Fruit fly (Drosophila melanogaster) whole organism, wandering third instar larva: ENCODE results near the gene CG11693.

Source experiments
- Abd-B ChIP-seq: fragments of >200 bp; optimal IDR thresholded peaks from 2 replicates; lab custom pipeline; 2017; ENCODE audit warnings: missing biosample characterization, missing genetic modification characterization
- GATAd ChIP-seq: sonication (Bioruptor generic); optimal IDR thresholded peaks from 2 replicates; lab custom pipeline; 2016; ENCODE audit warnings: missing biosample characterization, missing genetic modification characterization
- N ChIP-seq: fragments of >200 bp; optimal IDR thresholded peaks from 2 replicates; lab custom pipeline; 2018; ENCODE audit warnings: missing biosample characterization, missing external identifiers, missing genetic modification characterization
- OdsH ChIP-seq: fragments of 200-800 bp; sonication (Bioruptor generic); optimal IDR thresholded peaks from 2 replicates; lab custom pipeline; 2016; ENCODE audit warnings: missing biosample characterization, mild to moderate bottlenecking, missing genetic modification characterization
- Rel ChIP-seq, 2 experiments: fragments of 200-800 bp; sonication (Bioruptor generic) in 1 of 2; optimal IDR thresholded peaks; 2 replicates in 1 of 2; 3 replicates in 1 of 2; lab custom pipeline; 2016 to 2019; ENCODE audit warnings: mild to moderate bottlenecking in 2 of 2, missing biosample characterization in 2 of 2, missing genetic modification characterization in 2 of 2, moderate library complexity in 1 of 2
- br ChIP-seq: fragments of 200-800 bp; sonication (Bioruptor generic); optimal IDR thresholded peaks from 2 replicates; lab custom pipeline; 2016; ENCODE audit warnings: missing biosample characterization, missing genetic modification characterization
- dsf ChIP-seq: sonication (Bioruptor generic); optimal IDR thresholded peaks from 2 replicates; lab custom pipeline; 2016; ENCODE audit warnings: missing biosample characterization, missing genetic modification characterization, borderline replicate concordance
- pan ChIP-seq: fragments of >200 bp; optimal IDR thresholded peaks from 2 replicates; lab custom pipeline; 2017
- psq ChIP-seq: fragments of 200-800 bp; sonication (Bioruptor generic); optimal IDR thresholded peaks from 3 replicates; lab custom pipeline; 2017; ENCODE audit warnings: missing biosample characterization, mild to moderate bottlenecking, missing genetic modification characterization, moderate library complexity
- rgr ChIP-seq: fragments of 200-800 bp; sonication (Bioruptor generic); optimal IDR thresholded peaks from 3 replicates; lab custom pipeline; 2016; ENCODE audit warnings: missing biosample characterization, mild to moderate bottlenecking, missing genetic modification characterization
- tai ChIP-seq: sonication (Bioruptor generic); optimal IDR thresholded peaks from 2 replicates; lab custom pipeline; 2016; ENCODE audit warnings: missing biosample characterization, missing genetic modification characterization

DNA sequence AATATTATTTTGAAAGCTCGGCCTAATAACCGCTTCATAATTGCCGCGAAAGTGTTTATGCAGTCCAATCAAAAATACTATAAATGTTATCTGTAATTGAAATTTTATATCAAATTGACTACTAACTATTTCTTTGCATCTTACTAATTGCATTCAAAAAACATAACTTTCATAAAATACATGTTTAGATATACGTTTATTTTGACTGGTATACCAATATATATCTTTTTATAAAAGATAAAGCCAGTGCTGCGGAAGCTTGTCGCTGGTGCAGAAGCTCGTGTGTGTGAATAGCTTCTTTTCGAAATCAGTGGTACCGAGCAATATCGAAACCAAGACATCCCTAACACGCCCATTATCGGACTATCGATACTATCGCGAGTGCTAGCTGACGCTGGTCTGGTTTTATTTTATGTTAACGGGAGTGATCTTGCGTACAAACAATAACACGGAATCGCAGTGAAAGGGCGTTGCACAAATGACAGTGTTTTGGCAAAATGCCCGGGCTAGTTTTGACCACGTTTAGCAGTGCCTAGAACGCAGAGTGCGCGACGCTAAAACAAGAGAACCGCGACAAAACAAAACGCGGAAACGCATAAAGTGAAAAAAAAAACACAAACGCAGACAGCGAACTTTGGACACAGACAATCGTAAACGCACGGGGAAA, 39.0 kb upstream of the CG11693 start, which contains the start of gene Atg13:
- TF ChIP-seq OdsH = no peak
- peak; percentile 8 for TF ChIP-seq N (GFP tag; lab: Kevin White, UChicago)
- no peak for TF ChIP-seq rgr
- no peak for TF ChIP-seq br (GFP tag; lab: Kevin White, UChicago)
- no peak for TF ChIP-seq pan (lab: Kevin White, UChicago)
- TF ChIP-seq GATAd (GFP tag; lab: Kevin White, UChicago) = no peak
- no peak for TF ChIP-seq dsf (GFP tag; lab: Kevin White, UChicago)
- TF ChIP-seq Rel (GFP tag; optimal IDR thresholded peaks at IDR 0.05; lab: Kevin White, UChicago) = no peak
- TF ChIP-seq Rel (tag; optimal IDR thresholded peaks at IDR 0.05; lab: Kevin White, UChicago) = peak; percentile 46
- TF ChIP-seq psq = peak; percentile 22
- no peak for TF ChIP-seq tai (GFP tag; lab: Kevin White, UChicago)
- TF ChIP-seq Abd-B (GFP tag; lab: Kevin White, UChicago) = peak; percentile 32
